Worm (Caenorhabditis elegans): ENCODE results near the gene srd-4.

The srd-4 gene

DNA sequence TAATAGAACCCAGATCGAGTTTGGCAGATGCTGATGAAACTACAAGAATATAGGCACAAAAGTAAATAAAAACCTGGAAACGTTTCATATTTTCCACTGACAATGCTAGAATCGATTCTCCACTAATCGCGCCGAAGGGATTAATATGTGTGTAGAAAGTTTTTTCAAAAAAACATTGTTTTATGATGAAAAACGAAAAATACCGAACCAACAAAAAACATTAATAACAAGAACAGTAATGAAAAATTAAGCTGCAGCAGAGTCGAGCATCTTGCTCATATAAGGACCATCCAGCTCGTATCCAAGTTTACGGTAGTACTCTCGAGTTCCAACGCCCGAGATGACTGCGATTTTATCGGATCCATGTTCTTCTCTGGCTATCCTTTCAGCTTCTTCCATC lies 5.4 kb upstream of the srd-4 start, which contains the start of gene clec-224:
Gene clec-224 (minus strand): TSS at position 101 of the 400 bp plus-strand sequence.
- TF ChIP-seq eor-1 (tag; optimal IDR thresholded peaks at IDR 0.05) (no peak), lin-39 (tag; optimal IDR thresholded peaks at IDR 0.05) (no peak), nhr-12 (tag; optimal IDR thresholded peaks at IDR 0.05) (no peak), aly-2 (tag; optimal IDR thresholded peaks at IDR 0.05) (no peak), nhr-11 (tag; optimal IDR thresholded peaks at IDR 0.05) (no peak), ceh-28 (tag; optimal IDR thresholded peaks at IDR 0.05) (no peak), daf-12 (tag; optimal IDR thresholded peaks at IDR 0.05) (no peak), pha-4 (tag; optimal IDR thresholded peaks at IDR 0.05) (no peak), lsy-12 (tag; optimal IDR thresholded peaks at IDR 0.05) (no peak), sea-2 (GFP tag; optimal IDR thresholded peaks at IDR 0.05) (no peak), unc-62 (GFP tag; optimal IDR thresholded peaks at IDR 0.05) (no peak), ceh-82 (tag; optimal IDR thresholded peaks at IDR 0.05) (no peak), nhr-23 (tag; optimal IDR thresholded peaks at IDR 0.05) (no peak), skn-1 (tag; optimal IDR thresholded peaks at IDR 0.05) (no peak), nhr-67 (tag; optimal IDR thresholded peaks at IDR 0.05) (no peak), R02D3.7 (tag; optimal IDR thresholded peaks at IDR 0.05) (no peak), nhr-28 (tag; optimal IDR thresholded peaks at IDR 0.05) (no peak), elt-1 (tag; optimal IDR thresholded peaks at IDR 0.05) (no peak), zag-1 (tag; optimal IDR thresholded peaks at IDR 0.05) (no peak), ama-1 (optimal IDR thresholded peaks at IDR 0.05) (no peak)

DNA sequence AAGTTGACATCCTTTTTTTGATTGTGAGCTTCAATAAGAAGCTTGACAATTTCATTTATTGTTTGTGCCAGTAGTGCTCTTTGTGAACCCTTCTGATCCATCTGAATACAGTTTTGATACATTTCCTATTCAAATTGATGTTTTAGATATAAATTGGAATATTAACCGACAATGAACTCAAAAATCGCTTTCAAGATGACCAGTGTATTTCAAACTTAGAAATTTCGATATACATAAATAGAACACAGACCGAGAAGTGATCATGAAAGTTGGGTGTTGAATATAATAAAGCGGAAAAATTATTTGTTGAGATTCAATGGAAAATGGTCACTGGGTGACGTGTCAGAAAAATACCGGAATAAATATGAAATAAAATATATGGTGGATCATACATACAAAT lies 3.4 kb upstream of the srd-4 start, which contains the start of gene elpc-3:
Gene elpc-3 (minus strand): TSS at position 101 of the 400 bp plus-strand sequence.
- TF ChIP-seq ztf-4 (tag; optimal IDR thresholded peaks at IDR 0.05): no peak
- TF ChIP-seq mml-1 (tag; optimal IDR thresholded peaks at IDR 0.05): no peak
- TF ChIP-seq ZK546.5 (tag; optimal IDR thresholded peaks at IDR 0.05): no peak
- TF ChIP-seq lsy-12 (tag; optimal IDR thresholded peaks at IDR 0.05): no peak
- no peak for TF ChIP-seq hmg-11 (tag; optimal IDR thresholded peaks at IDR 0.05)
- no peak for TF ChIP-seq skn-1 (tag; optimal IDR thresholded peaks at IDR 0.05)
- TF ChIP-seq fkh-2 (tag; optimal IDR thresholded peaks at IDR 0.05): no peak
- TF ChIP-seq ceh-16 (tag; optimal IDR thresholded peaks at IDR 0.05): no peak
- TF ChIP-seq pha-4 (tag; optimal IDR thresholded peaks at IDR 0.05): no peak
- no peak for TF ChIP-seq tbx-2 (tag; optimal IDR thresholded peaks at IDR 0.05)
- no peak for TF ChIP-seq elt-3 (tag; optimal IDR thresholded peaks at IDR 0.05)
- TF ChIP-seq unc-62 (GFP tag; optimal IDR thresholded peaks at IDR 0.05): no peak
- TF ChIP-seq sea-2 (GFP tag; optimal IDR thresholded peaks at IDR 0.05): no peak
- no peak for TF ChIP-seq nhr-25 (tag; optimal IDR thresholded peaks at IDR 0.05)
- TF ChIP-seq nhr-77 (tag; optimal IDR thresholded peaks at IDR 0.05): no peak

DNA sequence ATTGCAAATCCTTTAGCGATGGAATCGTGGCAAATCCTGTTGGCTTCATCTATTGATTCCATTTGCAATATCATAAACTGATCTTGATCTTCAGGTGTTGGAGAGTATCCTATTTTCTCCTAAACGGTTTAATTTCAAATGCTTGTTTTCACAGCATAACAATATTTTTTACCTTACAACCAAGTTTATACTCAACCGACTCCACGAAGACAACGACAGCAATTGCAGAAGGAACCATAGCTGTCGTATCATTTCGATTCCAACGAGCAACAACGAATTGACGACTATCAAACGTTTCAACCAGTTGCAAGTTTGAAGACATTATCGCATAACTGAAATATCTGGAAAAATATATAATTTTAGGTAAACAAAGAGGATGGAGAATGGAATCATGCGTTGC lies 895 bp upstream of the srd-4 start, which contains the start of gene usip-1:
Gene usip-1 (minus strand): TSS at position 341 of the 400 bp plus-strand sequence.
- no peak for TF ChIP-seq pha-4 (tag; optimal IDR thresholded peaks at IDR 0.05)
- no peak for TF ChIP-seq lin-15B (tag; optimal IDR thresholded peaks at IDR 0.05)
- TF ChIP-seq nfya-1 (tag; optimal IDR thresholded peaks at IDR 0.05; ENCODE audit: insufficient read depth): no peak
- TF ChIP-seq nhr-77 (tag; optimal IDR thresholded peaks at IDR 0.05): no peak
- TF ChIP-seq lin-39 (tag; optimal IDR thresholded peaks at IDR 0.05): no peak
- no peak for TF ChIP-seq jun-1 (tag; optimal IDR thresholded peaks at IDR 0.05)
- no peak for TF ChIP-seq nhr-76 (tag; optimal IDR thresholded peaks at IDR 0.05)
- TF ChIP-seq tbx-2 (tag; optimal IDR thresholded peaks at IDR 0.05): no peak
- TF ChIP-seq egl-27 (tag; optimal IDR thresholded peaks at IDR 0.05): no peak
- no peak for TF ChIP-seq elt-3 (tag; optimal IDR thresholded peaks at IDR 0.05)
- TF ChIP-seq egl-5 (tag; optimal IDR thresholded peaks at IDR 0.05): no peak
- TF ChIP-seq ztf-4 (tag; optimal IDR thresholded peaks at IDR 0.05): no peak
- no peak for TF ChIP-seq fkh-2 (tag; optimal IDR thresholded peaks at IDR 0.05)
- no peak for TF ChIP-seq lsy-12 (tag; optimal IDR thresholded peaks at IDR 0.05)
- TF ChIP-seq ztf-11 (tag; optimal IDR thresholded peaks at IDR 0.05): no peak

DNA sequence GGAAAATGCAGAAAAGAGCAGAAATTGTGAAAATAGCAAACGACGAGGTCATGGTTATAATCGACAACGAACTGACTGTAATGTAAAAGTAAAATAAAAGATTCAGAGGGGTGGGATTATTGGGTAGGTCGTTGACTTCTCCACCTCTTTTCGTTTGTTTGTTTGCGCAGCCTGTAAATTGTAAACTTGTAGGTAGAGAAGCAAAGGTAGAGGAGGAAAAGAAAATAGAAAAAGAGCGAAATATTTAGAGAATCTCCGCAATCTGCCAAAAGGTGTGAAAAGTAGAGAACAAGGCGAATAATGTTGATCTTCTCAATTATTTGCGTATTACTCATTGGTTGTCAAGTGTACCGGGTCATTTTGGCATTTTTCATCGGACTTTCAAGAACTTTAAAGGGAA lies 2.6 kb downstream of the srd-4 start, which contains the start of gene ZK863.8:
Gene ZK863.8 (minus strand): TSS at position 173 of the 400 bp plus-strand sequence.
- TF ChIP-seq ceh-82 (tag; optimal IDR thresholded peaks at IDR 0.05) (no peak), pha-4 (tag; optimal IDR thresholded peaks at IDR 0.05) (peak; percentile 91), nfya-1 (tag; optimal IDR thresholded peaks at IDR 0.05; ENCODE audit: insufficient read depth) (no peak), aly-2 (tag; optimal IDR thresholded peaks at IDR 0.05) (no peak), snpc-4 (tag; optimal IDR thresholded peaks at IDR 0.05) (no peak), egl-27 (tag; optimal IDR thresholded peaks at IDR 0.05) (no peak)

Measured in whole organism, L3 larva.